Worm (Caenorhabditis elegans) whole organism, midembryonic: Measurements from ENCODE around the gene T24A6.7.

Experiments used
- T22C8.4 ChIP-seq: fragments of 200-800 bp; sonication (Bioruptor generic); IDR thresholded peaks from 2 replicates; pipeline ENCODE4 v1.3.6; 2022; ENCODE audit warnings: missing genetic modification characterization, missing compliant biosample characterization
- cog-1 ChIP-seq: sonication (generic microtip); optimal IDR thresholded peaks from 2 replicates; lab custom pipeline; 2016; ENCODE audit warnings: missing genetic modification characterization, missing compliant biosample characterization
- flt-1 ChIP-seq: fragments of 200-800 bp; sonication (Bioruptor generic); IDR thresholded peaks from 2 replicates; pipeline ENCODE4 v1.3.6; 2022; ENCODE audit warnings: missing genetic modification characterization, missing compliant biosample characterization
- klf-2 ChIP-seq: fragments of 200-800 bp; sonication (Bioruptor generic); conservative IDR thresholded peaks from 2 replicates; pipeline ENCODE4 v1.3.6; 2022; ENCODE audit warnings: missing genetic modification reagents, missing genetic modification characterization, missing compliant biosample characterization
- ref-1 ChIP-seq: fragments of 200-800 bp; sonication (Bioruptor generic); conservative IDR thresholded peaks from 2 replicates; pipeline ENCODE4 v1.3.6; 2022; ENCODE audit warnings: missing genetic modification reagents, missing genetic modification characterization, missing compliant biosample characterization
- tab-1 ChIP-seq: fragments of 200-800 bp; sonication (Bioruptor generic); IDR thresholded peaks from 2 replicates; pipeline ENCODE4 v1.3.6; 2022; ENCODE audit warnings: missing genetic modification characterization, missing compliant biosample characterization
- ztf-23 ChIP-seq: fragments of 200-800 bp; sonication (Bioruptor generic); IDR thresholded peaks from 2 replicates; pipeline ENCODE4 v1.3.6; 2022; ENCODE audit warnings: missing genetic modification reagents, missing genetic modification characterization, missing compliant biosample characterization
- ztf-29 ChIP-seq: fragments of 200-800 bp; sonication (Bioruptor generic); IDR thresholded peaks from 2 replicates; pipeline ENCODE4 v1.3.6; 2022; ENCODE audit warnings: missing genetic modification reagents, missing genetic modification characterization, missing compliant biosample characterization

ce11 chrV:3575759-3576158, 50.7 kb downstream of the T24A6.7 start, which contains the start of gene grl-27:
- TF ChIP-seq ztf-23 (no peak), flt-1 (GFP tag; lab: Robert Waterston, UW) (no peak), cog-1 (tag; lab: Kevin White, UChicago) (no peak), T22C8.4 (no peak), ref-1 (no peak), ztf-29 (GFP tag; lab: Robert Waterston, UW) (no peak), klf-2 (GFP tag; lab: Robert Waterston, UW) (no peak), tab-1 (GFP tag; lab: Robert Waterston, UW) (no peak)
